Fruit fly (Drosophila melanogaster): ENCODE measurements around the gene fax.

Gene fax

DNA sequence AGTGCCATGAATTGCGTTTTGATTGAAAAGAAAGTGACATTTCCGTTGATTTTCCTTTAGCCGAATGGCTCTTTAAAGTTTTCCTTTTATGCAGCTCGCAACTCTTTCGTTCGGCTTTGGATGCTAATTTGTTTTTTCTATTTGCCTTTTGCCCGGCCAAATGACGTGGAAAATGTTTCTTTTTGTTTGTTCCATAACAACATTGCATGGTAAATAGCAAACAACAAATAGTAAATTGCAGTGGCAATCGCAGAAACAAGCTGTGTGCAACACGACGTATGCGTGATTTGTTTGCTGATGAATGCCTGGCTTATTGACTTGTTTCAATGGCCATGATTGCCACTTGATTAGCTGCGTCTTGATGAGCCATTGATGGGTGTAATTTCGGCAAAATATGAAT is 17.8 kb upstream of the fax start:
- TF ChIP-seq CG12605 (GFP tag; IDR thresholded peaks at IDR 0.05), result no peak
- TF ChIP-seq CG34367 (tag; optimal IDR thresholded peaks at IDR 0.05), result no peak
- TF ChIP-seq CG13204 (GFP tag; optimal IDR thresholded peaks at IDR 0.05), result no peak
- TF ChIP-seq Pif1A (GFP tag; optimal IDR thresholded peaks at IDR 0.05), result no peak
- no peak for TF ChIP-seq CG15710 (tag; optimal IDR thresholded peaks at IDR 0.05)

DNA sequence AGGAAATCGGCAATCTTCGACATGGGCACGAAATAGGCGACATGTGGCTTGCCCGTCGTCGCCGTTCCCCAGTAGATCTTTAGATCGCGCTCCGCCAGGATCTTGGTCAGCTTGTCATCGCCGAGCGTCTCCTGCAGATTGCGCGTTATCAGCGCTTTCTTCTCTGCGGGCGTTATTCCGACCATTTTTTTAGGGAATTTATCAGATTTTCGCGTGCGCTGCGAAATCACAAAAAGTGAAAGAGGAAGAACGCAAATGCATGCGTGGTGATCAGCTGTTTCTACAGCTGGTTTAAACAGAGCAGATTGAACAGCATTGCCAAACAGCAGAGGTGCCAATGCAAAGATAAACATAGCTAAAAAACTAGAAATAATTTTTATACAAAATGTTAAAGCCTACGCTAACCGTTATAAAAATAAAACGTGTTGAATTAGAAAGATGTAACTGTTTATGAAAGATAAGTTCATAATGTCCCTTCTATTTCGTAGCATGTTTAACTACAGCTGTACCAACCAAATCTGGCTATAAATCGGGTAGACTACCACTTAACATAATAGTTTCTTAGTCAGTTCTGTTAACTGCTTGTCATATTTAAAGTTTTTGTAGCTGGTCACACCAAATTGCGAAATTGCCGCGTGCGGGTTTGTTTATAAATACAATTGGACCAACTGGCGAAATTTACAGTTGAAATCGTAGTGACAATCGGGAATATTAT is 7.6 kb upstream of the fax start, which contains the start of the genes TyrRS and CG33158:
Gene TyrRS (minus strand): TSS at position 244 of the 715 bp plus-strand sequence.
Gene CG33158 (plus strand): TSS at position 539 of the 715 bp plus-strand sequence.
- TF ChIP-seq CG10348 (GFP tag; IDR thresholded peaks at IDR 0.05) (no peak), CG8301 (tag; optimal IDR thresholded peaks at IDR 0.05) (no peak), fd96Ca (GFP tag; IDR thresholded peaks at IDR 0.05) (no peak), rn (GFP tag; IDR thresholded peaks at IDR 0.05) (no peak), Snoo (tag; optimal IDR thresholded peaks at IDR 0.05) (no peak), gl (tag; optimal IDR thresholded peaks at IDR 0.05) (no peak), Pif1B (GFP tag; optimal IDR thresholded peaks at IDR 0.05) (no peak), CG13204 (GFP tag; optimal IDR thresholded peaks at IDR 0.05) (no peak), Pif1A (GFP tag; optimal IDR thresholded peaks at IDR 0.05) (no peak), EcR (GFP tag; optimal IDR thresholded peaks at IDR 0.05) (no peak), CG9948 (tag; optimal IDR thresholded peaks at IDR 0.05) (no peak), CG17806 (tag; optimal IDR thresholded peaks at IDR 0.05) (no peak), CG15710 (tag; optimal IDR thresholded peaks at IDR 0.05) (no peak), CG34367 (tag; optimal IDR thresholded peaks at IDR 0.05) (no peak), Ets98B (GFP tag; IDR thresholded peaks at IDR 0.05) (no peak), D1 (tag; optimal IDR thresholded peaks at IDR 0.05) (no peak)

DNA sequence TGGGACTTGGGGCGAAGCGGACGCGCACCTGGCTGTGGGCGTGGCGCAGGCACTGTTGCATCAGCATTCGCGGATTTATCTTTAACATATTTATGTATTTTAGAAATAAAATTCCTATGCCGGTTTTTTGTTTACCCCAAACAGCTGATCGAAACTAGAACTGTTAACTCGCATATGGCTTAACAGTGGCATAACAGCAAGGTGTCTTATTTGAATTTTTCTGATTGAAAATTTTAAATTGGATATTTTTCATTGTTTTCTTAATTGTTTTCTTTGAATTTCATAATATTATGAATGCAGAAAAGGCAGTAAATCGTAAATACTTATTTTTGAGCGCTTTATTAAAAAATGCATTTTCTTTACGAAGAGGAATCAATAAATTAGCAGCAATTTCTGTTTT is 5.4 kb upstream of the fax start, which contains the start of gene GluRS-m:
Gene GluRS-m (minus strand): TSS at position 154 of the 400 bp plus-strand sequence.
- TF ChIP-seq CG13204 (GFP tag; optimal IDR thresholded peaks at IDR 0.05) (no peak), CG4496 (GFP tag; IDR thresholded peaks at IDR 0.05) (no peak), CG14655 (GFP tag; optimal IDR thresholded peaks at IDR 0.05) (no peak), CG10348 (GFP tag; IDR thresholded peaks at IDR 0.05) (no peak), Pif1A (GFP tag; optimal IDR thresholded peaks at IDR 0.05) (no peak), Ets98B (GFP tag; IDR thresholded peaks at IDR 0.05) (no peak), rn (GFP tag; IDR thresholded peaks at IDR 0.05) (no peak), EcR (GFP tag; optimal IDR thresholded peaks at IDR 0.05) (no peak), CG9948 (tag; optimal IDR thresholded peaks at IDR 0.05) (no peak), Snoo (tag; optimal IDR thresholded peaks at IDR 0.05) (no peak), CG8301 (tag; optimal IDR thresholded peaks at IDR 0.05) (no peak), CG32121 (GFP tag; IDR thresholded peaks at IDR 0.05) (no peak), gl (tag; optimal IDR thresholded peaks at IDR 0.05) (no peak), D1 (tag; optimal IDR thresholded peaks at IDR 0.05) (no peak), fd96Ca (GFP tag; IDR thresholded peaks at IDR 0.05) (no peak), CG17806 (tag; optimal IDR thresholded peaks at IDR 0.05) (no peak), CG34367 (tag; optimal IDR thresholded peaks at IDR 0.05) (no peak)

DNA sequence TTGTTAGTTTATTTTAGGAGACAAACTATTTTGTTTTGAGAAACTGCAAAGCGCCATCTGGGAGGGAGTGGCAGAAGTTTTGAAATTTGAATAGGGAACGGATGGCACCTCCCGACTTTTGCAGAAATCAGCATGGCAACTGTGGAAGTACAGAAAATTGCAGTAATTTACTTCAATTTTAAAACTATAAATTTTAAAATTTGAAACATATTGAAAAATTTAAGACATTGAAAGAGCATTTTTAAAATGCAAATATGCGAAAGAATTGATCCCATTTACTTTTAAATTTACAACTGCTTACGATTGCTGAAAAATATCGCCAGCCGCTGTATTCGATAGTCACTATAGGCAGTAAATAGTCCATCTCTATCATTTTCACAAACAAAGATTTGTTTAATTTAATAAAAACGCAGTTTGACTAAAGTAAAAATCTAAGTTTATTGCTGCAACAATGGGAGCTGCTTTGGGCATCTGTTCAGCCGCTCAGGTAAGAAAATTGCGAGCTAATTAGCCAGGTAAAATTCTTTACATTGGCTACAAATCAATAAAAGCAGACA is 844 bp upstream of the fax start, which contains the start of gene Serinc:
Gene Serinc (plus strand): TSS at position 329 of the 557 bp plus-strand sequence.
- TF ChIP-seq CG9948 (tag; optimal IDR thresholded peaks at IDR 0.05) (no peak), D1 (tag; optimal IDR thresholded peaks at IDR 0.05) (no peak), CG34367 (tag; optimal IDR thresholded peaks at IDR 0.05) (no peak), fd96Ca (GFP tag; IDR thresholded peaks at IDR 0.05) (no peak), CG17806 (tag; optimal IDR thresholded peaks at IDR 0.05) (no peak), CG32121 (GFP tag; IDR thresholded peaks at IDR 0.05) (no peak), CG14655 (GFP tag; optimal IDR thresholded peaks at IDR 0.05) (no peak), gl (tag; optimal IDR thresholded peaks at IDR 0.05) (no peak), Ets98B (GFP tag; IDR thresholded peaks at IDR 0.05) (no peak), Pif1B (GFP tag; optimal IDR thresholded peaks at IDR 0.05) (no peak), Pif1A (GFP tag; optimal IDR thresholded peaks at IDR 0.05) (no peak), CG8159 (tag; optimal IDR thresholded peaks at IDR 0.05) (no peak), CG13204 (GFP tag; optimal IDR thresholded peaks at IDR 0.05) (no peak), Snoo (tag; optimal IDR thresholded peaks at IDR 0.05) (no peak), CG8301 (tag; optimal IDR thresholded peaks at IDR 0.05) (no peak)

DNA sequence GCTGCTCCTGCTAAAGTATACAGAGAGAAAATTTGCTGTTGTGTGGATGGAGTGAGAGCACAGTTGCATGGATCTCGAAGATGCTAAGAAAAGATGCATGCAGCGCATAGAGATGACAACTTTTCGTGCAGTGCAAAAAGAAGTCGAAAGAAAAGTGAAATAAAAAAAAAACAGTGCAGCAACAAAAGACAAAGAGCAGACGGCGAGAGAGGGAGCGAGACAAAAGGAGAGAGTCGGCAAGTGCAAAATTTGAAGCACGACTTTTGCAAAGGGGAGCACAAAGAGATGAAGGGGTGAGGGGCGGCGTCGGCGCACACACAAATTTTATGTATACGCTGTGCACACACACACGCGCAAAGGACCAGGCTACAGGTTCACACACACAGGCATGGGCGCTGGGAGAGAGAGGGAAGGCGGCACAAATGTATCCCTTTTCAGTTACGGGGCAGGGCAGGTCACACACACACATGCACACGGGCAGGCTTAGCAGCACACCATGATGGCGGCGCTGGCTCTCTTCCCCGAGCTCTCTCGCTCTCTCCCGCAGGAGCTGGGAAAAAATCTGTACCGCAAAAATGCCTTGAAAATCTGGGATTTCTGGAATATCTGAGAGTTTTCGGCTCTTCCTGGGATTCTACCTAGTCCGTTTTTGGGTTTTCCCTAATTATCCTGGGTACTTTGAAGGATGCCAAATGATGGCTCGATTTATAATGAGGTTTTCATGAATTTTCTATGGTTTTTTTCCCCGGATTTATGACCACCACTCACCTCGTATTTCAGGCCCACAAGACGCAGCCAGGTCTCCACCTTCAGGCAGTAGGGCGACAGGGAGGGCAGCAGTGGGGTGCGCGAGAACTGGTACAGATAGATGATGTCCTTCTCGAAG is 1.2 kb downstream of the fax start:
- TF ChIP-seq CG9948 (tag; optimal IDR thresholded peaks at IDR 0.05), result peak; percentile 72
- peak; percentile 87 for TF ChIP-seq CG14655 (GFP tag; optimal IDR thresholded peaks at IDR 0.05)
- TF ChIP-seq CG12605 (GFP tag; IDR thresholded peaks at IDR 0.05), result 0 out of 2 replicates have a peak, but pooled peaks have one; percentile 43
- no peak for TF ChIP-seq D1 (tag; optimal IDR thresholded peaks at IDR 0.05)
- TF ChIP-seq Ets98B (GFP tag; IDR thresholded peaks at IDR 0.05), result peak; percentile 86
- TF ChIP-seq CG34367 (tag; optimal IDR thresholded peaks at IDR 0.05), result peak; percentile 80
- TF ChIP-seq Snoo (tag; optimal IDR thresholded peaks at IDR 0.05), result peak; percentile 75
- TF ChIP-seq CG10348 (GFP tag; IDR thresholded peaks at IDR 0.05), result 0 out of 2 replicates have a peak, but pooled peaks have one; percentile 16
- TF ChIP-seq Pif1A (GFP tag; optimal IDR thresholded peaks at IDR 0.05), result peak; percentile 94
- TF ChIP-seq CG17806 (tag; optimal IDR thresholded peaks at IDR 0.05), result peak; percentile 88
- peak; percentile 78 for TF ChIP-seq EcR (GFP tag; optimal IDR thresholded peaks at IDR 0.05)
- peak; percentile 81; the same call in 2 of the 3 replicates for TF ChIP-seq fd96Ca (GFP tag; IDR thresholded peaks at IDR 0.05)
- TF ChIP-seq CG8301 (tag; optimal IDR thresholded peaks at IDR 0.05), result peak; percentile 81
- peak; percentile 68 for TF ChIP-seq CG13204 (GFP tag; optimal IDR thresholded peaks at IDR 0.05)
- TF ChIP-seq CG8159 (tag; optimal IDR thresholded peaks at IDR 0.05), result peak; percentile 83
- peak; percentile 89 for TF ChIP-seq Pif1B (GFP tag; optimal IDR thresholded peaks at IDR 0.05)
- peak; percentile 45; the same call in 1 of the 2 replicates for TF ChIP-seq rn (GFP tag; IDR thresholded peaks at IDR 0.05)
- TF ChIP-seq CG32121 (GFP tag; IDR thresholded peaks at IDR 0.05), result peak; percentile 64
- peak; percentile 84 for TF ChIP-seq CG4496 (GFP tag; IDR thresholded peaks at IDR 0.05)
- peak; percentile 85 for TF ChIP-seq CG15710 (tag; optimal IDR thresholded peaks at IDR 0.05)
- peak; percentile 75 for TF ChIP-seq gl (tag; optimal IDR thresholded peaks at IDR 0.05)
